Worm (Caenorhabditis elegans) whole organism, mixed stage, embryonic: Measurements from ENCODE around the gene ugt-15.

Experiments used
- ceh-83 ChIP-seq: fragments of 200-800 bp; sonication (Bioruptor generic); optimal IDR thresholded peaks from 2 replicates; lab custom pipeline; 2018; ENCODE audit warnings: mild to moderate bottlenecking, missing genetic modification characterization, missing compliant biosample characterization
- tbx-8 ChIP-seq: fragments of 200-800 bp; sonication (Bioruptor generic); optimal IDR thresholded peaks from 2 replicates; lab custom pipeline; 2018; ENCODE audit warnings: mild to moderate bottlenecking, missing genetic modification characterization, moderate library complexity, missing compliant biosample characterization

DNA sequence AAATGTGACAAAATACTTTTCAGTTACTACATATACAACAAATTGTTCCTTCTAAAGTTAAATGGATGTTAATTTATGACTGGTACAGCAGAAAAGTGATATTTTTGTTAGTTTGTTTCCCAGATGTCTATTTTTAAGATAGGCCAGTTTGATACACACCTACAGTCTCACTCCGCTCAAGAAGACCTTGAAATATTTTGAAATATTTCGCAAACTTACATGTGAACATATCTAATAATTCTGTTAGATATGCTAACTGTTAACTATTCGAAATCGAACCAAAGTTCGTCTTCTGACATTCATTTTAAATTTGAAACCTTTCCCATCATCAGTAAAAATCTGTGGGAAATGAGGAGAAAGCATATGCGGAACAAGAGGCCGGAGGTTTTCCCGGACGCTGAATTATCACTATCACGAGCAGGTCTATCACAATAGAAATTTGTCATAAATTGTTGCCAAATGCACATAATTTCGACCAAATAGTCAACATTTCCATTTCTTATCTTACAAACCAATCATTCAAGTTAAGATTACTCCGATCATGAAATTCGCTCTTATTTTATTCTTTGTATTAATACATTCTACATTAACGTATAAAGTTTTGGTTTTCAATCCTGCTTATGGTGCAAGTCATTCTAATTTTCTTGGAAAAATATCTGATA lies 7.4 kb upstream of the ugt-15 start, which contains the start of the genes ZC443.4 and ugt-18:
- TF ChIP-seq ceh-83 (GFP tag; lab: Kevin White, UChicago) = no peak
- TF ChIP-seq tbx-8 (GFP tag; lab: Kevin White, UChicago) = no peak
